Fruit fly (Drosophila melanogaster): ENCODE results near the gene CG3699.

CG3699 gene

DNA sequence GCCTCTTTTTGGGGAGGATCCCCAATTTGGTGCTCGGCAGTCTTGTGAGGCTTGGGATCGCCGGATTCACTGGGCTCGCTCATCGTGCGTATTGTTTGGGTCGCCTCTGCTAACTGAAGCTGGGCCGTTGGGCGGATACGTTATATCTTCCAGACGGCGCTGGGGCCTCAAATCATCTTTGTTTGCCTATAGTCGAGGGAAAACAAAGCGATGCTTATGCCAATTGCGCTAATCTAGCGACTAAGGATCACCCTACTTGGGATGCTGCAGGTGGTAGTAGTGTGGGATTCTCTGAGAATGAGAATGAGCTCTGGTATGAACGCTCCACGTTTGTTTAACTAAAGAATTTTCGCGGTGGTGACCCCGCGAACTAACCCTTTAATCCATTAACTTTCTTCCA lies 4.5 kb upstream of the CG3699 start, which contains the start of gene CG3690:
TSS of gene CG3690 (minus strand) at position 101 of the 400 bp plus-strand sequence.
- TF ChIP-seq CG17806 (tag; optimal IDR thresholded peaks at IDR 0.05) (no peak), EcR (GFP tag; optimal IDR thresholded peaks at IDR 0.05) (no peak), D1 (tag; optimal IDR thresholded peaks at IDR 0.05) (no peak), CG4496 (GFP tag; IDR thresholded peaks at IDR 0.05) (no peak), Snoo (tag; optimal IDR thresholded peaks at IDR 0.05) (no peak), gl (tag; optimal IDR thresholded peaks at IDR 0.05) (no peak), CG9948 (tag; optimal IDR thresholded peaks at IDR 0.05) (no peak), fd96Ca (GFP tag; IDR thresholded peaks at IDR 0.05) (no peak), CG14655 (GFP tag; optimal IDR thresholded peaks at IDR 0.05) (no peak), CG13204 (GFP tag; optimal IDR thresholded peaks at IDR 0.05) (no peak), CG32121 (GFP tag; IDR thresholded peaks at IDR 0.05) (no peak), CG8301 (tag; optimal IDR thresholded peaks at IDR 0.05) (no peak)

DNA sequence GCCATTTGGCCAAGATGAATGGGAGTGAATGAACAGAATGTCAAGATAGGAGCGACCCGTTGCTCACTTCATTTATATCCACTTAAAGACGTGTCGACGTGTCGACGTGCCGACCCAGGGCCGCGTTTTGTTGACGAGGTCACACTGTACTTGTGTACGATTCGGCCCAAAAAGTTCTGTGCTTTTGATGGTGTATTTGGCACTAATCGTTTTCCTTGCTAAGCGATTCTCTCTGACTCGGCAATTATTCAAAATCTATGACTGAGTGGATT lies 921 bp upstream of the CG3699 start:
- TF ChIP-seq Pif1B (GFP tag; optimal IDR thresholded peaks at IDR 0.05) (no peak), rn (GFP tag; IDR thresholded peaks at IDR 0.05) (no peak), CG4496 (GFP tag; IDR thresholded peaks at IDR 0.05) (no peak), CG8301 (tag; optimal IDR thresholded peaks at IDR 0.05) (no peak), CG10348 (GFP tag; IDR thresholded peaks at IDR 0.05) (no peak), Pif1A (GFP tag; optimal IDR thresholded peaks at IDR 0.05) (no peak), Ets98B (GFP tag; IDR thresholded peaks at IDR 0.05) (no peak), CG32121 (GFP tag; IDR thresholded peaks at IDR 0.05) (no peak), gl (tag; optimal IDR thresholded peaks at IDR 0.05) (no peak), fd96Ca (GFP tag; IDR thresholded peaks at IDR 0.05) (no peak)

DNA sequence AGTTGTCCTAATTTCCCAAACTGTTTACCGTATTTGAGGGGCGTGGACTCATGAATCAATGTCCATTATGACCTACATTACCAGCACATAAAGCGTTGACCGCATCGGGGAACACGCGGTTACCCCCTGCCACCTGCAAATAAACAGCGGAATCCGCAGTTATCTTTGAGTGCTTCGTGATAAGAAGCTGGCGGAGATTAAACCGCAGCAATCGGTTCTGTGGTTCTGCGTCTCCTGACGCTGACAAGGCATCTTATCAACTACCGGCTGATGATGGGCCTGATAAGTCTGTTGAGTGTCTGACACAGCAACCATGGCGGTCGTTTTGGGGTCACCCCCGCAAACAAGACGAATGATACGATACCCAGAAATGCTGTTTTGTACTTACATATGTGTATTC lies 1.1 kb downstream of the CG3699 start:
- TF ChIP-seq fd96Ca (GFP tag; IDR thresholded peaks at IDR 0.05) (no peak), EcR (GFP tag; optimal IDR thresholded peaks at IDR 0.05) (peak; percentile 73)

DNA sequence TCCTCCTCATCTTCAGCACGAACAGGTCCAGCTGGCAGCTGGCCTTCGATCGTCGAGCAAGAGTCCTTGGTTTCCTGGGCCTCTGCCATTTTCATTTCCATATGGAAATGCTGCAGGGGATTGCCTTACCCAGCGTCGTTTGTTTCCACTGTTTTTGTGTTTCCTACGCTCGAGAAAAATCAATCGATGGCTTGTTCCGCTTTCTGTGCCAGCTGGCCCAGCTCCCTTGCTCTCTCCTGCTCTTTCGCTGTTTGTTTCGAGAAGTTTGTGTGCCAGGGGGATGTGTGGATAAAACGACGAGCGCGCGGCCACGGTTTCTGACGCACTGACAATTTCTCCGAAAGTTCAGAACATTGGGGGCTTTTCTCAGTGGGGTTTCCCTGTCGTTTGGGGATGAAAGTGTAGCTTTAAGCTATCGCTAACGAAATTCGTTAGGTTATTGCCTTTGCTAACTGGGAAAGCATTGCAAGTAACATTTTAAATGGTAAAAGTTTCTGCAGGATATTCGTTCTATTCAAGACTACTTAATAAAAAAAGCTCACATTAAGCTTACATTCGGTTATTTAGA lies 1.8 kb downstream of the CG3699 start, which contains the start of gene CG3703:
TSS of gene CG3703 (minus strand) at position 328 of the 568 bp plus-strand sequence.
- no peak for TF ChIP-seq CG34367 (tag; optimal IDR thresholded peaks at IDR 0.05)
- TF ChIP-seq Pif1B (GFP tag; optimal IDR thresholded peaks at IDR 0.05): no peak
- no peak for TF ChIP-seq CG10348 (GFP tag; IDR thresholded peaks at IDR 0.05)
- TF ChIP-seq CG17806 (tag; optimal IDR thresholded peaks at IDR 0.05): no peak
- TF ChIP-seq fd96Ca (GFP tag; IDR thresholded peaks at IDR 0.05): no peak
- no peak for TF ChIP-seq rn (GFP tag; IDR thresholded peaks at IDR 0.05)
- no peak for TF ChIP-seq gl (tag; optimal IDR thresholded peaks at IDR 0.05)
- TF ChIP-seq CG9948 (tag; optimal IDR thresholded peaks at IDR 0.05): no peak

DNA sequence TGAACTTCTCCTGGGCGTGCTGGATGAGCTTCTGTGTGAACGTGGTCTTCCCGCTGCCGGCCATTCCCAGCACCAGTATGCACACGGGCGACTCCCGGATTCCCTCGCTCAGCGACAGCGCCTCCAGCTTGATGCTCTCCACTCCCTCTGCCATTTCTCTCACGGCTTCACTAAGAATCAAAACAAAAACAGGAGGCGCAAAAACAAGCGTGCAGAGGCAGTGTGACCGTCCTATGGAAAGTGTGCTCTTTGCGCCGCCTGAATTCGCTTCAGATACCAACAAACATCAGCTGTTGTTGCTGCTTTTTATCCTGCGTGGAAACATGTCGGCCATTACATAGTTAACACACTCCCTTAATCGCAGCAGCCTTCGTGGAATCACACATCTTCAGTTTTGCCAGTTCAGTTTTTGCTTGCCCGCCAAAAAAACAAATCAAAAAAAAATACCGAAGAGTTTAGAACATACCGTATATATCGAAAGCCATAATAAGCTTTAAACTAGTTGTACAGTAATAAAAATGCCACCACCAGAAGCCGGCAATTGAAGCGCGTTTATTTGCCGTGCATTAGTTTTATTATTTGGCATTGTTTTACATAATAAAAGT lies 6.6 kb downstream of the CG3699 start, which contains the start of the genes CG3704 and mus81:
TSS of gene CG3704 (minus strand) at position 226 of the 605 bp plus-strand sequence.
TSS of gene mus81 (plus strand) at position 496 of the 605 bp plus-strand sequence.
- TF ChIP-seq fd96Ca (GFP tag; IDR thresholded peaks at IDR 0.05) (no peak), CG34367 (tag; optimal IDR thresholded peaks at IDR 0.05) (no peak)

- TF ChIP-seq CG14655 (GFP tag; optimal IDR thresholded peaks at IDR 0.05) (no peak), CG13204 (GFP tag; optimal IDR thresholded peaks at IDR 0.05) (no peak), Snoo (tag; optimal IDR thresholded peaks at IDR 0.05) (no peak), rn (GFP tag; IDR thresholded peaks at IDR 0.05) (no peak), CG32121 (GFP tag; IDR thresholded peaks at IDR 0.05) (no peak), CG10348 (GFP tag; IDR thresholded peaks at IDR 0.05) (no peak), D1 (tag; optimal IDR thresholded peaks at IDR 0.05) (no peak), gl (tag; optimal IDR thresholded peaks at IDR 0.05) (no peak)
Observed at dm6 chrX:935901-936207, 11.4 kb downstream of the CG3699 start.

dm6 chrX:935049-935900 lies 12.0 kb downstream of the CG3699 start, which contains the start of gene TRAM:
TSS of gene TRAM (plus strand) at chrX:935232.
- peak; percentile 100 for TF ChIP-seq fd96Ca (GFP tag; IDR thresholded peaks at IDR 0.05)
- peak; percentile 97 for TF ChIP-seq Snoo (tag; optimal IDR thresholded peaks at IDR 0.05)
- TF ChIP-seq CG9948 (tag; optimal IDR thresholded peaks at IDR 0.05): peak; percentile 95
- TF ChIP-seq EcR (GFP tag; optimal IDR thresholded peaks at IDR 0.05): peak; percentile 43
- peak; percentile 95 for TF ChIP-seq CG13204 (GFP tag; optimal IDR thresholded peaks at IDR 0.05)
- TF ChIP-seq D1 (tag; optimal IDR thresholded peaks at IDR 0.05): no peak
- peak; percentile 98 for TF ChIP-seq CG15710 (tag; optimal IDR thresholded peaks at IDR 0.05)
- TF ChIP-seq CG8301 (tag; optimal IDR thresholded peaks at IDR 0.05): peak; percentile 98
- TF ChIP-seq Pif1B (GFP tag; optimal IDR thresholded peaks at IDR 0.05): peak; percentile 96
- TF ChIP-seq CG14655 (GFP tag; optimal IDR thresholded peaks at IDR 0.05): peak; percentile 99
- TF ChIP-seq CG4496 (GFP tag; IDR thresholded peaks at IDR 0.05): peak; percentile 100
- TF ChIP-seq CG34367 (tag; optimal IDR thresholded peaks at IDR 0.05): peak; percentile 97
- TF ChIP-seq rn (GFP tag; IDR thresholded peaks at IDR 0.05): peak; percentile 98
- TF ChIP-seq CG17806 (tag; optimal IDR thresholded peaks at IDR 0.05): peak; percentile 96
- TF ChIP-seq Pif1A (GFP tag; optimal IDR thresholded peaks at IDR 0.05): peak; percentile 97
- peak; percentile 95 for TF ChIP-seq CG8159 (tag; optimal IDR thresholded peaks at IDR 0.05)
- TF ChIP-seq CG10348 (GFP tag; IDR thresholded peaks at IDR 0.05): peak; percentile 97
- TF ChIP-seq CG32121 (GFP tag; IDR thresholded peaks at IDR 0.05): peak; percentile 99
- peak; percentile 99 for TF ChIP-seq Ets98B (GFP tag; IDR thresholded peaks at IDR 0.05)
- peak; percentile 99 for TF ChIP-seq CG12605 (GFP tag; IDR thresholded peaks at IDR 0.05)
- peak; percentile 96 for TF ChIP-seq gl (tag; optimal IDR thresholded peaks at IDR 0.05)

Data from whole organism, pupa.